Worm (Caenorhabditis elegans) whole organism, young adult: ENCODE measurements around the gene ugt-12.

Source experiments
- C06A6.2 ChIP-seq: fragments of 200-800 bp; sonication (Bioruptor generic); conservative IDR thresholded peaks from 2 replicates; pipeline ENCODE4 v1.3.6; 2022; ENCODE audit warnings: missing genetic modification characterization, missing compliant biosample characterization
- F10E7.11 ChIP-seq: sonication (generic microtip); optimal IDR thresholded peaks from 2 replicates; lab custom pipeline; 2017; ENCODE audit warnings: mild to moderate bottlenecking, missing genetic modification characterization, moderate library complexity, missing compliant biosample characterization
- Y53G8AR.9 ChIP-seq: fragments of 200-800 bp; sonication (Bioruptor generic); conservative IDR thresholded peaks from 2 replicates; pipeline ENCODE4 v1.3.6; 2022; ENCODE audit warnings: missing genetic modification reagents, missing genetic modification characterization, missing compliant biosample characterization
- Y79H2A.3 ChIP-seq: fragments of 200-800 bp; sonication (Bioruptor generic); conservative IDR thresholded peaks from 2 replicates; pipeline ENCODE4 v1.3.6; 2022; ENCODE audit warnings: missing genetic modification reagents, missing genetic modification characterization, missing compliant biosample characterization
- chd-7 ChIP-seq: sonication (generic microtip); optimal IDR thresholded peaks from 2 replicates; lab custom pipeline; 2016; ENCODE audit warnings: mild to moderate bottlenecking, missing genetic modification characterization, moderate library complexity, missing compliant biosample characterization
- him-1 ChIP-seq: sonication (generic microtip); optimal IDR thresholded peaks from 2 replicates; lab custom pipeline; 2016; ENCODE audit warnings: missing genotype, missing genetic modification reagents, missing genetic modification characterization, missing compliant biosample characterization
- lin-26 ChIP-seq: fragments of 200-800 bp; sonication (Bioruptor generic); IDR thresholded peaks from 2 replicates; pipeline ENCODE4 v1.3.6; 2022; ENCODE audit warnings: missing genetic modification reagents, missing genetic modification characterization, missing compliant biosample characterization
- madf-3 ChIP-seq: fragments of 200-800 bp; sonication (Bioruptor generic); IDR thresholded peaks from 2 replicates; pipeline ENCODE4 v1.3.6; 2022; ENCODE audit warnings: missing genetic modification reagents, missing genetic modification characterization, missing compliant biosample characterization
- pbrm-1 ChIP-seq: fragments of 200-800 bp; sonication (Bioruptor generic); IDR thresholded peaks from 2 replicates; pipeline ENCODE4 v1.3.6; 2022; ENCODE audit warnings: missing genetic modification reagents, missing genetic modification characterization, missing compliant biosample characterization
- pha-4 ChIP-seq: fragments of 150-350 bp; sonication (generic microtip); optimal IDR thresholded peaks from 2 replicates; lab custom pipeline; 2014; ENCODE audit warnings: missing biosample characterization, missing genetic modification reagents, missing genetic modification characterization
- ztf-25 ChIP-seq: fragments of 200-800 bp; sonication (Bioruptor generic); IDR thresholded peaks from 2 replicates; pipeline ENCODE4 v1.3.6; 2022; ENCODE audit warnings: missing genetic modification reagents, missing genetic modification characterization, missing compliant biosample characterization

ce11 chrV:4851138-4851537 is 38.3 kb downstream of the ugt-12 start, which contains the start of gene nex-4:
- no peak for TF ChIP-seq F10E7.11
- TF ChIP-seq madf-3: no peak
- no peak for TF ChIP-seq him-1
- TF ChIP-seq lin-26: no peak
- no peak for TF ChIP-seq C06A6.2 (GFP tag; lab: Robert Waterston, UW)
- TF ChIP-seq Y53G8AR.9 (GFP tag; lab: Robert Waterston, UW): no peak
- no peak for TF ChIP-seq chd-7 (tag; lab: Kevin White, UChicago)
- TF ChIP-seq pbrm-1 (GFP tag; lab: Robert Waterston, UW): no peak
- TF ChIP-seq pha-4 (tag; lab: Kevin White, UChicago): no peak
- no peak for TF ChIP-seq Y79H2A.3 (GFP tag; lab: Robert Waterston, UW)
- TF ChIP-seq ztf-25 (GFP tag; lab: Robert Waterston, UW): no peak
